Worm (Caenorhabditis elegans): ENCODE measurements around the gene let-92.

let-92 gene

DNA sequence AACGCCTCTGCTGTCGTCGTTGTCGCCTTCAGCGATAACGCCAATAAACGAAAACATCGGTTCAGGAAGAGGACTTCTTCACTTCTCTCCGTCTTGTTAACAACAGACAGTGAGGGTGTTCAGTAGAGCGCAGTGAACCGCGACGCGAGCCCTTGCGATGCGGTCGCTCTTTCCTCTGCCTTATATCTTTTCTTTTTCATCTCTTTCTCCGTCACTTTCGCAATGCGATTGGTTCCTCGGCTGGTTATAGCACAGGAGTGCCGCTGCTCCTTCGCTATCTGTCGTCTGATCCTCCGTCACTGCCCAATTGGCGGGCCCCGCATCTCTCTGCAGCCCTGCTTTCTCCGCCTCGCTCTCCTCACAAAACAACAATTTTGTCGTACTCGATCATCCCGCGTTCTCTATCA is 1.1 kb upstream of the let-92 start (continued):
- peak; percentile 59 for TF ChIP-seq M03D4.4 (tag; optimal IDR thresholded peaks at IDR 0.05)
- TF ChIP-seq cnd-1 (tag; optimal IDR thresholded peaks at IDR 0.05) = no peak
- TF ChIP-seq flh-1 (GFP tag; optimal IDR thresholded peaks at IDR 0.05) = no peak
- no peak for TF ChIP-seq snpc-4 (tag; optimal IDR thresholded peaks at IDR 0.05)

ce11 chrIV:11859995-11860605 is 1.9 kb downstream of the let-92 start, which contains the start of gene mob-1:
mob-1 (plus strand) TSS chrIV:11860555.
- TF ChIP-seq nhr-2 (tag; optimal IDR thresholded peaks at IDR 0.05) = no peak
- peak; percentile 20 for TF ChIP-seq elt-1 (tag; optimal IDR thresholded peaks at IDR 0.05; ENCODE audit: borderline replicate concordance, insufficient read depth)

DNA sequence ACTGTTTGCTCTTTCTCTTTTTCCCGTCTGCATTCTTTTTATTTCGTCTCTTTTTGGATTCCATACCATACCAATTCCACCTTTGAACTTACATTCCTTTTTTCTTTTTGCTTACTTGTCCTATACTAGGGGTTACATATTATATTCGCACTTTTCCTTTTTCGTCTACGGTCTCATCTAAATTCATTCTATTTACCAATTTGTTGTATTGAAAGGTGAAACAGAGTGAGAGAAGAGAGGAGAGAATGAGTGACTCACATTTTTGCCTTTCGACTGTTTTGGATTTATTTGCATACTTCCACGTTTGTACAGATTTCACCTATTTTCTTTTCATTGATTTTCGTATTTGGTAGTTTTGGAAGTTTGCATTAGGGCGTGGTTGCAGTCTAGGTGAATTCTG is 5.2 kb downstream of the let-92 start:
- TF ChIP-seq zip-8 (tag; optimal IDR thresholded peaks at IDR 0.05) (no peak), nhr-2 (tag; optimal IDR thresholded peaks at IDR 0.05) (no peak), elt-3 (tag; optimal IDR thresholded peaks at IDR 0.05) (no peak), flh-1 (GFP tag; optimal IDR thresholded peaks at IDR 0.05) (no peak), lin-13 (tag; optimal IDR thresholded peaks at IDR 0.05) (no peak), lin-32 (GFP tag; optimal IDR thresholded peaks at IDR 0.05) (no peak), sptf-1 (tag; optimal IDR thresholded peaks at IDR 0.05) (no peak), ceh-83 (GFP tag; optimal IDR thresholded peaks at IDR 0.05) (no peak), snpc-4 (tag; optimal IDR thresholded peaks at IDR 0.05) (no peak), unc-120 (tag; optimal IDR thresholded peaks at IDR 0.05; ENCODE audit: poor library complexity, severe bottlenecking) (no peak), mab-5 (tag; optimal IDR thresholded peaks at IDR 0.05) (no peak), ces-1 (GFP tag; optimal IDR thresholded peaks at IDR 0.05) (no peak), mep-1 (tag; optimal IDR thresholded peaks at IDR 0.05) (no peak), M03D4.4 (tag; optimal IDR thresholded peaks at IDR 0.05) (no peak), pha-4 (tag; optimal IDR thresholded peaks at IDR 0.05) (no peak), cnd-1 (tag; optimal IDR thresholded peaks at IDR 0.05) (no peak)

DNA sequence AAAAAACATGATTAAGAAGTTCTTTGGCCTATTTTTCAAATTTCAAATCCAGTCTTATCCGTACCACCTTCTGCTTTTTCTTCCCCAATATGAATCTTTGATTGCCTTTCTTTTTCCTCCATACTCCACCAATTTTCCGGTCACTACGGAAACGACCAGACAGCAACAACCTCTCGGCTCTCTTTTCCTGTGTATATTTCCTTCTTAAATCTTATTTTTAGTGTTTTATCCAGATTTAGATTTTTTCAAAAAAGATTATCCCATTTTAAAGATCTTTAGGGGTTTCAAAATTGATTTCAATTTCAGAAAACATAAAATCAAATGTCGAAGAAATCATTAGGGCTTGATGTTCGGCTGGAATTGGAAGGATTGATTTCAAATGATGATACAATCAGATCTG is 6.0 kb downstream of the let-92 start, which contains the start of gene trpa-1:
trpa-1 (plus strand) TSS at position 301 of the 400 bp plus-strand sequence.
- no peak for TF ChIP-seq sptf-1 (tag; optimal IDR thresholded peaks at IDR 0.05)
- TF ChIP-seq sem-2 (GFP tag; optimal IDR thresholded peaks at IDR 0.05) = no peak
- TF ChIP-seq lsy-2 (tag; optimal IDR thresholded peaks at IDR 0.05) = no peak
- TF ChIP-seq nhr-2 (tag; optimal IDR thresholded peaks at IDR 0.05) = no peak
- TF ChIP-seq mls-2 (tag; optimal IDR thresholded peaks at IDR 0.05) = no peak
- TF ChIP-seq ceh-83 (GFP tag; optimal IDR thresholded peaks at IDR 0.05) = no peak
- no peak for TF ChIP-seq flh-1 (GFP tag; optimal IDR thresholded peaks at IDR 0.05)
- no peak for TF ChIP-seq blmp-1 (tag; optimal IDR thresholded peaks at IDR 0.05)
- TF ChIP-seq hlh-1 (tag; optimal IDR thresholded peaks at IDR 0.05) = no peak
- no peak for TF ChIP-seq ces-1 (GFP tag; optimal IDR thresholded peaks at IDR 0.05)
- no peak for TF ChIP-seq ceh-43 (GFP tag; optimal IDR thresholded peaks at IDR 0.05)
- TF ChIP-seq ztf-11 (tag; optimal IDR thresholded peaks at IDR 0.05) = no peak
- no peak for TF ChIP-seq bed-3 (GFP tag; optimal IDR thresholded peaks at IDR 0.05)
- TF ChIP-seq nhr-28 (tag; optimal IDR thresholded peaks at IDR 0.05) = no peak
- TF ChIP-seq ceh-39 (tag; optimal IDR thresholded peaks at IDR 0.05) = no peak
- no peak for TF ChIP-seq M03D4.4 (tag; optimal IDR thresholded peaks at IDR 0.05)

ce11 chrIV:11867652-11868232 is 9.5 kb downstream of the let-92 start:
- TF ChIP-seq ceh-43 (GFP tag; optimal IDR thresholded peaks at IDR 0.05) (no peak), ham-2 (GFP tag; optimal IDR thresholded peaks at IDR 0.05) (no peak), drap-1 (GFP tag; optimal IDR thresholded peaks at IDR 0.05) (no peak), lsy-2 (tag; optimal IDR thresholded peaks at IDR 0.05) (no peak), unc-120 (tag; optimal IDR thresholded peaks at IDR 0.05; ENCODE audit: poor library complexity, severe bottlenecking) (no peak), nhr-76 (tag; optimal IDR thresholded peaks at IDR 0.05) (no peak), sem-2 (GFP tag; optimal IDR thresholded peaks at IDR 0.05) (no peak), mep-1 (tag; optimal IDR thresholded peaks at IDR 0.05) (peak; percentile 12), flh-1 (GFP tag; optimal IDR thresholded peaks at IDR 0.05) (no peak), hlh-1 (tag; optimal IDR thresholded peaks at IDR 0.05) (no peak), pha-4 (tag; optimal IDR thresholded peaks at IDR 0.05) (no peak), nhr-12 (tag; optimal IDR thresholded peaks at IDR 0.05) (no peak), nhr-237 (tag; optimal IDR thresholded peaks at IDR 0.05) (no peak), zip-8 (tag; optimal IDR thresholded peaks at IDR 0.05) (no peak), elt-1 (tag; optimal IDR thresholded peaks at IDR 0.05; ENCODE audit: borderline replicate concordance, insufficient read depth) (no peak), mls-2 (tag; optimal IDR thresholded peaks at IDR 0.05) (peak; percentile 7), elt-3 (tag; optimal IDR thresholded peaks at IDR 0.05) (no peak), unc-39 (tag; optimal IDR thresholded peaks at IDR 0.05) (no peak), ztf-11 (tag; optimal IDR thresholded peaks at IDR 0.05) (no peak), tbx-8 (GFP tag; optimal IDR thresholded peaks at IDR 0.05) (no peak), lin-32 (GFP tag; optimal IDR thresholded peaks at IDR 0.05) (peak; percentile 96), bed-3 (GFP tag; optimal IDR thresholded peaks at IDR 0.05) (no peak), lin-13 (tag; optimal IDR thresholded peaks at IDR 0.05) (no peak), sptf-1 (tag; optimal IDR thresholded peaks at IDR 0.05) (peak; percentile 29), M03D4.4 (tag; optimal IDR thresholded peaks at IDR 0.05) (no peak), mab-5 (tag; optimal IDR thresholded peaks at IDR 0.05) (no peak), ceh-83 (GFP tag; optimal IDR thresholded peaks at IDR 0.05) (no peak), blmp-1 (tag; optimal IDR thresholded peaks at IDR 0.05) (no peak), nhr-28 (tag; optimal IDR thresholded peaks at IDR 0.05) (no peak), nhr-2 (tag; optimal IDR thresholded peaks at IDR 0.05) (peak; percentile 95), unc-62 (GFP tag; optimal IDR thresholded peaks at IDR 0.05) (no peak), cnd-1 (tag; optimal IDR thresholded peaks at IDR 0.05) (peak; percentile 92), ceh-39 (tag; optimal IDR thresholded peaks at IDR 0.05) (no peak), snpc-4 (tag; optimal IDR thresholded peaks at IDR 0.05) (no peak), ces-1 (GFP tag; optimal IDR thresholded peaks at IDR 0.05) (peak; percentile 49)
